Fruit fly (Drosophila melanogaster): Measurements from ENCODE around the gene CG18170.

DNA sequence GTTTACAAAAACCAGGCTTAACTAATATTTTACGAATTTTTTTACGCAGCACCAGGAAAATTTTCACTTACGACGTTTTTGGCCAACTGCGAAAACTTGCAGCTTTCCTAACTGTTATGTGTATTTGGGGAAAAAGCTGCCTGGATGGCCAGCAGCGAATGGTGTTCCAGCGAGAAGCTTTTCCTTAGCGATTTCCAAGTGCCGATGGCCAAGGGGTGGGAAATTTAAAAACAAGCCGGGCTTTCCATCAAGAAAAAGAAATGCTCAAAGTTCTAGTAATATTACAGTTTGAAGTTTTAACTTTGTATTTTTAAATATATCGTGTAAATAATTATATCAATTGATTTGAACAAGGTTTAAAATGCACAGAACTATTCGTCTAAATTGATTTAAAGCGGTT lies 34.9 kb downstream of the CG18170 start, which contains the start of gene nSyb:
- no peak for TF ChIP-seq CG2875 (GFP tag; optimal IDR thresholded peaks at IDR 0.05)
- TF ChIP-seq pan (optimal IDR thresholded peaks at IDR 0.05): no peak
- no peak for TF ChIP-seq pan (GFP tag; optimal IDR thresholded peaks at IDR 0.05 in 1 of 2, IDR thresholded peaks at IDR 0.05 in 1 of 2)
- TF ChIP-seq pzg (GFP tag; optimal IDR thresholded peaks at IDR 0.05): peak; percentile 1
- no peak for TF ChIP-seq CkIIα-i1 (GFP tag; IDR thresholded peaks at IDR 0.05)
- TF ChIP-seq klu (GFP tag; IDR thresholded peaks at IDR 0.05): no peak
- no peak for TF ChIP-seq CG32772 (GFP tag; IDR thresholded peaks at IDR 0.05)

All from whole organism, embryonic.